Worm (Caenorhabditis elegans) whole organism, L4 larva: ENCODE data around the gene zyg-12.

ENCODE experiments used
- F26F4.8 ChIP-seq: fragments of 200-800 bp; sonication (Bioruptor generic); conservative IDR thresholded peaks from 2 replicates; pipeline ENCODE4 v1.3.6; 2022; ENCODE audit warnings: missing genetic modification characterization, missing compliant biosample characterization
- F37D6.2 ChIP-seq: sonication (generic microtip); optimal IDR thresholded peaks from 2 replicates; lab custom pipeline; 2016; ENCODE audit warnings: mild to moderate bottlenecking, missing genetic modification characterization, missing compliant biosample characterization
- T26A8.4 ChIP-seq: fragments of 200-800 bp; sonication (Bioruptor generic); IDR thresholded peaks from 2 replicates; pipeline ENCODE4 v1.3.6; 2022; ENCODE audit warnings: missing genetic modification characterization, missing compliant biosample characterization
- aly-2 ChIP-seq: sonication (generic microtip); optimal IDR thresholded peaks from 2 replicates; lab custom pipeline; 2018; ENCODE audit warnings: missing biosample characterization, missing genetic modification characterization
- ama-1 ChIP-seq: fragments of 150-350 bp; optimal IDR thresholded peaks from 2 replicates; lab custom pipeline; 2014; ENCODE audit warnings: inconsistent platforms, mixed read lengths
- ces-1 ChIP-seq: fragments of 150-350 bp; sonication (generic microtip); optimal IDR thresholded peaks from 4 replicates; lab custom pipeline; 2014; ENCODE audit warnings: missing biosample characterization, missing genetic modification reagents, missing genetic modification characterization
- cey-2 ChIP-seq: sonication (generic microtip); optimal IDR thresholded peaks from 3 replicates; lab custom pipeline; 2017; ENCODE audit warnings: missing genetic modification characterization, mild to moderate bottlenecking, missing compliant biosample characterization, antibody characterized with exemption, borderline replicate concordance; ENCODE audit not compliant: insufficient read depth
- dmd-9 ChIP-seq: fragments of 200-800 bp; sonication (Bioruptor generic); IDR thresholded peaks from 2 replicates; pipeline ENCODE4 v1.3.6; 2022; ENCODE audit warnings: missing genetic modification reagents, missing genetic modification characterization, missing compliant biosample characterization
- duxl-1 ChIP-seq: sonication (generic microtip); optimal IDR thresholded peaks from 2 replicates; lab custom pipeline; 2016; ENCODE audit warnings: mild to moderate bottlenecking, missing genetic modification characterization, moderate library complexity, missing compliant biosample characterization; ENCODE audit not compliant: poor library complexity
- madf-5 ChIP-seq, 2 experiments: fragments of 200-800 bp; sonication (Bioruptor generic); IDR thresholded peaks; 2 replicates each; pipeline ENCODE4 v1.3.6; 2022; ENCODE audit warnings: missing compliant biosample characterization in 2 of 2, missing genetic modification characterization in 2 of 2
- nhr-77 ChIP-seq: fragments of 150-350 bp; optimal IDR thresholded peaks from 2 replicates; lab custom pipeline; 2014; ENCODE audit warnings: missing biosample characterization, missing genetic modification characterization
- pqm-1 ChIP-seq: sonication (generic microtip); optimal IDR thresholded peaks from 2 replicates; lab custom pipeline; 2017; ENCODE audit warnings: missing biosample characterization, missing genetic modification characterization

- TF ChIP-seq aly-2 (tag; lab: Kevin White, UChicago) (no peak), F37D6.2 (no peak), F26F4.8 (GFP tag; lab: Robert Waterston, UW) (no peak), madf-5 (GFP tag; IDR thresholded peaks at IDR 0.05; lab: Robert Waterston, UW) (no peak), pqm-1 (tag; lab: Kevin White, UChicago) (no peak), cey-2 (tag; lab: Kevin White, UChicago) (no peak), dmd-9 (no peak), nhr-77 (tag; lab: Kevin White, UChicago) (no peak), duxl-1 (tag; lab: Kevin White, UChicago) (no peak), ces-1 (GFP tag; lab: Kevin White, UChicago) (no peak), ama-1 (lab: Kevin White, UChicago) (no peak), T26A8.4 (GFP tag; lab: Robert Waterston, UW) (no peak)
Observed at ce11 chrII:4959719-4960118, 10.0 kb downstream of the zyg-12 start, which contains the start of gene ulp-2.
